Fruit fly (Drosophila melanogaster) whole organism, embryonic: Measurements from ENCODE around the gene CG46460.

Experiments
- Antp ChIP-seq: fragments of 200-800 bp; sonication (Bioruptor generic); optimal IDR thresholded peaks from 3 replicates; lab custom pipeline; 2016; ENCODE audit warnings: missing biosample characterization, missing genetic modification characterization
- Bdp1 ChIP-seq: fragments of 200-800 bp; sonication (Bioruptor generic); optimal IDR thresholded peaks from 3 replicates; lab custom pipeline; 2016; ENCODE audit warnings: missing biosample characterization, missing genetic modification characterization
- C15 ChIP-seq: fragments of 200-800 bp; sonication (Bioruptor generic); IDR thresholded peaks from 3 replicates; pipeline ENCODE4 v1.3.6; 2022; ENCODE audit warnings: missing biosample characterization, missing genetic modification characterization
- CG12155 ChIP-seq: fragments of 200-800 bp; sonication (Bioruptor generic); optimal IDR thresholded peaks from 3 replicates; lab custom pipeline; 2016; ENCODE audit warnings: missing biosample characterization, missing genetic modification characterization
- CG12299 ChIP-seq: fragments of 200-800 bp; sonication (Bioruptor generic); optimal IDR thresholded peaks from 2 replicates; lab custom pipeline; 2018; ENCODE audit warnings: missing biosample characterization, mild to moderate bottlenecking, missing genetic modification characterization
- CG16779 ChIP-seq: fragments of 200-800 bp; sonication (Bioruptor generic); IDR thresholded peaks from 2 replicates; pipeline ENCODE4 v1.3.6; 2022; ENCODE audit warnings: missing biosample characterization, missing genetic modification characterization
- CG16863 ChIP-seq: fragments of 200-800 bp; sonication (Bioruptor generic); optimal IDR thresholded peaks from 3 replicates; lab custom pipeline; 2016; ENCODE audit warnings: missing biosample characterization, missing genetic modification characterization
- CG17186 ChIP-seq: fragments of 200-800 bp; sonication (Bioruptor generic); optimal IDR thresholded peaks from 3 replicates; lab custom pipeline; 2017; ENCODE audit warnings: missing biosample characterization, missing genetic modification reagents, missing genetic modification characterization
- CG1832 ChIP-seq: fragments of 200-800 bp; sonication (Bioruptor generic); optimal IDR thresholded peaks from 2 replicates; lab custom pipeline; 2017; ENCODE audit warnings: missing biosample characterization, mild to moderate bottlenecking, missing genetic modification characterization, inconsistent platforms
- CG2889 ChIP-seq: fragments of 200-800 bp; sonication (Bioruptor generic); IDR thresholded peaks from 3 replicates; pipeline ENCODE4 v1.3.6; 2022; ENCODE audit warnings: missing biosample characterization, missing genetic modification characterization
- CG34224 ChIP-seq: fragments of 200-800 bp; sonication (Bioruptor generic); IDR thresholded peaks from 3 replicates; pipeline ENCODE4 v1.3.6; 2022; ENCODE audit warnings: missing biosample characterization, missing genetic modification characterization; ENCODE audit not compliant: partially characterized antibody
- CG34376 ChIP-seq: fragments of 200-800 bp; sonication (Bioruptor generic); optimal IDR thresholded peaks from 2 replicates; lab custom pipeline; 2018; ENCODE audit warnings: missing biosample characterization, mild to moderate bottlenecking, missing genetic modification characterization
- CG4360 ChIP-seq: fragments of 200-800 bp; sonication (Bioruptor generic); IDR thresholded peaks from 2 replicates; pipeline ENCODE4 v1.3.6; 2022; ENCODE audit warnings: missing biosample characterization, missing genetic modification characterization
- CG8765 ChIP-seq: fragments of 200-800 bp; sonication (Bioruptor generic); IDR thresholded peaks from 2 replicates; pipeline ENCODE4 v1.3.6; 2022; ENCODE audit warnings: missing biosample characterization, missing genetic modification characterization
- CG9817 ChIP-seq: fragments of 200-800 bp; sonication (Bioruptor generic); optimal IDR thresholded peaks from 2 replicates; lab custom pipeline; 2018; ENCODE audit warnings: missing biosample characterization, mild to moderate bottlenecking, missing genetic modification characterization, moderate library complexity
- D19B ChIP-seq: fragments of 200-800 bp; sonication (Bioruptor generic); optimal IDR thresholded peaks from 2 replicates; lab custom pipeline; 2017; ENCODE audit warnings: missing biosample characterization, mild to moderate bottlenecking, missing genetic modification characterization
- Fer1 ChIP-seq: fragments of 200-800 bp; sonication (Bioruptor generic); optimal IDR thresholded peaks from 2 replicates; lab custom pipeline; 2017; ENCODE audit warnings: missing biosample characterization, mild to moderate bottlenecking, missing genetic modification characterization
- Gug ChIP-seq: fragments of 200-800 bp; sonication (Bioruptor generic); IDR thresholded peaks from 4 replicates; pipeline ENCODE4 v1.3.6; 2022; ENCODE audit warnings: missing biosample characterization, missing genetic modification characterization
- H15 ChIP-seq: fragments of 200-800 bp; sonication (Bioruptor generic); IDR thresholded peaks from 3 replicates; pipeline ENCODE4 v1.3.6; 2022; ENCODE audit warnings: missing biosample characterization, missing genetic modification characterization
- H2.0 ChIP-seq: fragments of 200-800 bp; sonication (Bioruptor generic); IDR thresholded peaks from 2 replicates; pipeline ENCODE4 v1.3.6; 2022; ENCODE audit warnings: missing biosample characterization, missing genetic modification characterization
- Hand ChIP-seq: fragments of 200-800 bp; sonication (Bioruptor generic); optimal IDR thresholded peaks from 2 replicates; lab custom pipeline; 2017; ENCODE audit warnings: mild to moderate bottlenecking, missing biosample characterization, missing genetic modification reagents, missing genetic modification characterization
- HmgZ ChIP-seq: fragments of 200-800 bp; sonication (Bioruptor generic); optimal IDR thresholded peaks from 2 replicates; lab custom pipeline; 2018; ENCODE audit warnings: missing biosample characterization, mild to moderate bottlenecking, missing genetic modification characterization
- Hsf ChIP-seq: fragments of 200-800 bp; sonication (Bioruptor generic); optimal IDR thresholded peaks from 3 replicates; lab custom pipeline; 2016; ENCODE audit warnings: missing biosample characterization, missing genetic modification characterization
- MTF-1 ChIP-seq: fragments of 200-800 bp; sonication (Bioruptor generic); optimal IDR thresholded peaks from 2 replicates; lab custom pipeline; 2018; ENCODE audit warnings: missing biosample characterization, mild to moderate bottlenecking, missing genetic modification characterization, borderline replicate concordance
- Meics ChIP-seq: fragments of 200-800 bp; sonication (Bioruptor generic); optimal IDR thresholded peaks from 2 replicates; lab custom pipeline; 2017; ENCODE audit warnings: missing biosample characterization, mild to moderate bottlenecking, missing genetic modification characterization
- NC2α ChIP-seq: fragments of 200-800 bp; sonication (Bioruptor generic); optimal IDR thresholded peaks from 2 replicates; lab custom pipeline; 2016; ENCODE audit warnings: missing biosample characterization, missing genetic modification characterization
- Nf-YA ChIP-seq: fragments of 200-800 bp; sonication (Bioruptor generic); IDR thresholded peaks from 2 replicates; pipeline ENCODE4 v1.3.6; 2022; ENCODE audit warnings: missing biosample characterization, missing genetic modification characterization
- Pdp1 ChIP-seq, 2 experiments: fragments of 200-800 bp; sonication (Bioruptor generic); optimal IDR thresholded peaks; 3 replicates each; lab custom pipeline; 2016; ENCODE audit warnings: missing biosample characterization in 2 of 2, missing genetic modification characterization in 2 of 2, mild to moderate bottlenecking in 1 of 2, moderate library complexity in 1 of 2
- Ptx1 ChIP-seq: fragments of 200-800 bp; sonication (Bioruptor generic); IDR thresholded peaks from 2 replicates; pipeline ENCODE4 v1.3.6; 2022; ENCODE audit warnings: missing biosample characterization, missing genetic modification characterization
- Ssrp ChIP-seq: fragments of 200-800 bp; sonication (Bioruptor generic); optimal IDR thresholded peaks from 2 replicates; lab custom pipeline; 2018; ENCODE audit warnings: missing biosample characterization, mild to moderate bottlenecking, missing genetic modification characterization, moderate library complexity
- cwo ChIP-seq: fragments of 200-800 bp; sonication (Bioruptor generic); optimal IDR thresholded peaks from 3 replicates; lab custom pipeline; 2017; ENCODE audit warnings: missing biosample characterization, missing genetic modification characterization, mild to moderate bottlenecking, moderate library complexity, missing genetic modification reagents
- eve ChIP-seq, 2 experiments: fragments of >200 bp; optimal IDR thresholded peaks; 2 replicates each; lab custom pipeline; 2017; ENCODE audit warnings: missing biosample characterization in 2 of 2, missing genetic modification characterization in 2 of 2
- ewg ChIP-seq: fragments of 200-800 bp; sonication (Bioruptor generic); optimal IDR thresholded peaks from 3 replicates; lab custom pipeline; 2017; ENCODE audit warnings: mild to moderate bottlenecking, missing biosample characterization, missing genetic modification reagents, missing genetic modification characterization
- ftz-f1 ChIP-seq: fragments of 200-800 bp; sonication (Bioruptor generic); optimal IDR thresholded peaks from 2 replicates; lab custom pipeline; 2016; ENCODE audit warnings: missing biosample characterization, missing genetic modification characterization
- gcm2 ChIP-seq: fragments of 200-800 bp; sonication (Bioruptor generic); optimal IDR thresholded peaks from 2 replicates; lab custom pipeline; 2016; ENCODE audit warnings: missing biosample characterization, missing genetic modification characterization
- hb ChIP-seq: fragments of 200-800 bp; sonication (Bioruptor generic); IDR thresholded peaks from 3 replicates; pipeline ENCODE4 v1.3.6; 2022; ENCODE audit warnings: missing biosample characterization, missing genetic modification characterization; ENCODE audit not compliant: partially characterized antibody
- hkb ChIP-seq, 2 experiments: fragments of 200-800 bp in 1 of 2; fragments of >200 bp in 1 of 2; sonication (Bioruptor generic) in 1 of 2; IDR thresholded peaks in 1 of 2; optimal IDR thresholded peaks in 1 of 2; 2 replicates each; pipeline versions ENCODE4 v1.3.6 to Lab custom; 2017 to 2022; ENCODE audit warnings: missing biosample characterization in 1 of 2, missing genetic modification characterization in 1 of 2
- pita ChIP-seq: fragments of 200-800 bp; sonication (Bioruptor generic); optimal IDR thresholded peaks from 2 replicates; lab custom pipeline; 2017; ENCODE audit warnings: missing biosample characterization, mild to moderate bottlenecking, missing genetic modification characterization
- pnt ChIP-seq: fragments of 200-800 bp; sonication (Bioruptor generic); optimal IDR thresholded peaks from 3 replicates; lab custom pipeline; 2016; ENCODE audit warnings: missing biosample characterization, missing genetic modification characterization
- rib ChIP-seq: fragments of 200-800 bp; sonication (Bioruptor generic); IDR thresholded peaks from 2 replicates; pipeline ENCODE4 v1.3.6; 2022; ENCODE audit warnings: missing biosample characterization, missing genetic modification characterization
- run ChIP-seq: fragments of 200-800 bp; sonication (Bioruptor generic); optimal IDR thresholded peaks from 3 replicates; lab custom pipeline; 2018; ENCODE audit warnings: missing biosample characterization, mild to moderate bottlenecking, missing genetic modification characterization
- salm ChIP-seq: fragments of 200-800 bp; sonication (Bioruptor generic); optimal IDR thresholded peaks from 2 replicates; lab custom pipeline; 2018; ENCODE audit warnings: missing biosample characterization, mild to moderate bottlenecking, missing genetic modification characterization
- schlank ChIP-seq: fragments of 200-800 bp; sonication (Bioruptor generic); optimal IDR thresholded peaks from 2 replicates; lab custom pipeline; 2018; ENCODE audit warnings: missing biosample characterization, mild to moderate bottlenecking, missing genetic modification characterization
- sisA ChIP-seq: fragments of 200-800 bp; sonication (Bioruptor generic); IDR thresholded peaks from 2 replicates; pipeline ENCODE4 v1.3.6; 2022; ENCODE audit warnings: missing biosample characterization, missing genetic modification characterization
- sug ChIP-seq: fragments of 200-800 bp; optimal IDR thresholded peaks from 2 replicates; lab custom pipeline; 2019; ENCODE audit warnings: missing biosample characterization, mild to moderate bottlenecking, missing genetic modification characterization, moderate library complexity
- wek ChIP-seq: fragments of 200-800 bp; sonication (Bioruptor generic); optimal IDR thresholded peaks from 3 replicates; lab custom pipeline; 2018; ENCODE audit warnings: missing biosample characterization, mild to moderate bottlenecking, missing genetic modification characterization, moderate library complexity
- zen ChIP-seq: fragments of 200-800 bp; sonication (Bioruptor generic); optimal IDR thresholded peaks from 3 replicates; lab custom pipeline; 2018; ENCODE audit warnings: missing biosample characterization, mild to moderate bottlenecking, missing genetic modification characterization, moderate library complexity

The CG46460 gene

DNA sequence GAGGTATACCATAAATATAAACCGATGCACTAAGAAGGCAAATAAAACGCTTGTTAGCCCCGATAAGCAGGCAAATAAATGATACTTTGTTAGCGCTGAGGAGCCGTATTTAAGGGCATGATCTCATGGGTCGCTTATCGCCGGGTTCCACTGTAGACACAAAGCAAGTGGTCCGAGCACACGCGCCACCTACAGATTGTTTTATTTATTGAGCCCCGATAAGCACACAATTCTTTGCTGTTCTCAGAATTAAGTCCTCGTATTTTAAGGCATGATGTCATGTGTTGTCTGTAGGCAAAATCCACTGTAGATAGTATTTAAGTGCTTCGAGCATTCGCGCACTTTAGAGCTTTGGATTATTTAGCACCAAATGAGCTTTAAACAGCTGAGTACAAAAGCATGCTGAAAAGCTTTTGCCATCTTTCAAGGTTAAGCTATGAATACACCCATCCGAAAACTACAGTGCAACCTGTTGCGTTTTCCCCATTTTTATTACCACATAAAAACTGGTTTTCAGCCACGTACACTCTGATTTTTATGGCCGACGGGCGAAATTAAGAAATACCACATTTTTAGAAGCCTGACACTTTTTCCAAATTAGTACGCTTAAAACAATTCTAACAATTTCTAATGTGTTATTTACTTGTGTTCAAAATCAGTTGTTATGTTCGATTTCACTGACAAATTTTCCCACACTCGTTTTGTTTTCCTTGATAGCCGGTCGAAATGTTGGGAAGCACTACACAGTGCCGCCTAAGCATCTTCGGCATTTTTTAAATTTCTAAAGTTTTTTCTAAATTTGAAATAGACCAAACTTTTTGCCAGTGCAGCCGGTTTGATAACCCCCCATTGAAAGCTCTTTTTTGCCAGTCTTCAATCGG is 12.6 kb upstream of the CG46460 start, which contains the start of gene Sqor (continued):
- TF ChIP-seq CG4360 (GFP tag; lab: Robert Waterston, UW), result peak; percentile 41; the same call in 1 of the 2 replicates
- TF ChIP-seq Pdp1 (GFP tag; optimal IDR thresholded peaks at IDR 0.05; lab: Kevin White, UChicago), result peak; percentile 89
- peak; percentile 60; the same call in 1 of the 2 replicates for TF ChIP-seq CG8765
- peak; percentile 66 for TF ChIP-seq CG12155
- TF ChIP-seq rib (GFP tag; lab: Robert Waterston, UW), result peak; percentile 84
- no peak for TF ChIP-seq hkb (optimal IDR thresholded peaks at IDR 0.05; lab: Kevin White, UChicago)
- peak; percentile 85 for TF ChIP-seq hkb (GFP tag; IDR thresholded peaks at IDR 0.05; lab: Robert Waterston, UW)
- TF ChIP-seq sug, result peak; percentile 88
- TF ChIP-seq hb, result no peak
- peak; percentile 58; the same call in 2 of the 3 replicates for TF ChIP-seq CG2889 (GFP tag; lab: Robert Waterston, UW)
- peak; percentile 65 for TF ChIP-seq gcm2 (GFP tag; lab: Kevin White, UChicago)
- peak; percentile 58; the same call in 2 of the 3 replicates for TF ChIP-seq H15 (GFP tag; lab: Robert Waterston, UW)
- TF ChIP-seq cwo, result peak; percentile 83
- no peak for TF ChIP-seq pita (GFP tag; lab: Kevin White, UChicago)
- TF ChIP-seq zen (tag; lab: Kevin White, UChicago), result no peak
- peak; percentile 69 for TF ChIP-seq sisA (GFP tag; lab: Robert Waterston, UW)
- TF ChIP-seq Meics, result peak; percentile 92
- TF ChIP-seq eve (GFP tag; optimal IDR thresholded peaks at IDR 0.05; lab: Kevin White, UChicago), result no peak
- no peak for TF ChIP-seq CG34224 (GFP tag; lab: Robert Waterston, UW)
- TF ChIP-seq pnt (GFP tag; lab: Kevin White, UChicago), result peak; percentile 82
- TF ChIP-seq H2.0 (GFP tag; lab: Robert Waterston, UW), result peak; percentile 66; the same call in 1 of the 2 replicates
- peak; percentile 77 for TF ChIP-seq C15 (GFP tag; lab: Robert Waterston, UW)
- peak; percentile 89 for TF ChIP-seq Fer1 (GFP tag; lab: Kevin White, UChicago)
- TF ChIP-seq D19B (GFP tag; lab: Kevin White, UChicago), result peak; percentile 82
- TF ChIP-seq Antp (GFP tag; lab: Kevin White, UChicago), result peak; percentile 91
- TF ChIP-seq CG1832 (GFP tag; lab: Kevin White, UChicago), result no peak
- TF ChIP-seq run (tag; lab: Kevin White, UChicago), result peak; percentile 79
- peak; percentile 87 for TF ChIP-seq HmgZ (tag; lab: Kevin White, UChicago)
- TF ChIP-seq ftz-f1 (GFP tag; lab: Kevin White, UChicago), result peak; percentile 98
- TF ChIP-seq CG34376 (GFP tag; lab: Kevin White, UChicago), result peak; percentile 89
- TF ChIP-seq NC2α (GFP tag; lab: Kevin White, UChicago), result peak; percentile 52
- TF ChIP-seq Ssrp (tag; lab: Kevin White, UChicago), result peak; percentile 79
- TF ChIP-seq CG12299 (tag; lab: Kevin White, UChicago), result peak; percentile 83
- peak; percentile 71; the same call in 1 of the 2 replicates for TF ChIP-seq CG16779
- peak; percentile 76 for TF ChIP-seq schlank (tag; lab: Kevin White, UChicago)
- peak; percentile 81 for TF ChIP-seq CG9817
- TF ChIP-seq CG16863 (GFP tag; lab: Kevin White, UChicago), result peak; percentile 75
- TF ChIP-seq CG17186 (GFP tag; lab: Kevin White, UChicago), result peak; percentile 4
- peak; percentile 40 for TF ChIP-seq MTF-1 (GFP tag; lab: Kevin White, UChicago)
- peak; percentile 77 for TF ChIP-seq salm (tag; lab: Kevin White, UChicago)
- peak; percentile 75 for TF ChIP-seq Hand
- peak; percentile 55 for TF ChIP-seq ewg (GFP tag; lab: Kevin White, UChicago)
- peak; percentile 75 for TF ChIP-seq Ptx1 (GFP tag; lab: Robert Waterston, UW)
- TF ChIP-seq Gug (GFP tag; lab: Robert Waterston, UW), result peak; percentile 73; the same call in 3 of the 4 replicates
- TF ChIP-seq wek (GFP tag; lab: Kevin White, UChicago), result peak; percentile 58
- peak; percentile 82 for TF ChIP-seq Bdp1
- peak; percentile 75 for TF ChIP-seq Nf-YA (GFP tag; lab: Robert Waterston, UW)
- peak; percentile 89 for TF ChIP-seq Hsf (GFP tag; lab: Kevin White, UChicago)
